Worm (Caenorhabditis elegans): ENCODE data around the gene mstr-2.
A peak's percentile ranks its signal among the peaks of the same experiment; 100 is the strongest.

Gene mstr-2

ce11 chrIII:4468812-4469211 lies at the start of gene mstr-2:
Gene mstr-2 (plus strand): TSS chrIII:4469112.
- TF ChIP-seq ceh-88 (GFP tag; IDR thresholded peaks at IDR 0.05) (no peak), ces-1 (GFP tag; optimal IDR thresholded peaks at IDR 0.05) (no peak), skn-1 (tag; optimal IDR thresholded peaks at IDR 0.05) (no peak), hlh-17 (GFP tag; optimal IDR thresholded peaks at IDR 0.05; ENCODE audit: borderline replicate concordance) (no peak), hlh-4 (tag; optimal IDR thresholded peaks at IDR 0.05) (no peak), C34B4.2 (tag; optimal IDR thresholded peaks at IDR 0.05) (no peak), fkh-10 (GFP tag; optimal IDR thresholded peaks at IDR 0.05) (no peak), nhr-85 (tag) (no peak), nhr-71 (tag; optimal IDR thresholded peaks at IDR 0.05) (no peak), swsn-7 (tag; optimal IDR thresholded peaks at IDR 0.05) (no peak), snpc-4 (tag; optimal IDR thresholded peaks at IDR 0.05) (no peak), zip-4 (GFP tag; optimal IDR thresholded peaks at IDR 0.05) (no peak), dsc-1 (tag; optimal IDR thresholded peaks at IDR 0.05) (no peak), F16B12.6 (tag; optimal IDR thresholded peaks at IDR 0.05) (no peak), pax-3 (tag; optimal IDR thresholded peaks at IDR 0.05) (no peak), ztf-11 (tag; optimal IDR thresholded peaks at IDR 0.05) (no peak), ceh-63 (GFP tag; optimal IDR thresholded peaks at IDR 0.05) (no peak), Y116A8C.19 (tag; optimal IDR thresholded peaks at IDR 0.05; ENCODE audit: borderline replicate concordance) (no peak)

- peak; percentile 40 for TF ChIP-seq dsc-1 (tag; optimal IDR thresholded peaks at IDR 0.05)
- TF ChIP-seq tbx-2 (tag; optimal IDR thresholded peaks at IDR 0.05), result peak; percentile 53
- TF ChIP-seq grh-1 (GFP tag; IDR thresholded peaks at IDR 0.05), result no peak
- TF ChIP-seq hpl-2 (GFP tag; optimal IDR thresholded peaks at IDR 0.05), result no peak
- TF ChIP-seq ztf-11 (tag; optimal IDR thresholded peaks at IDR 0.05), result peak in 1 of 2 experiments; percentile 28
- TF ChIP-seq vab-15 (tag; optimal IDR thresholded peaks at IDR 0.05), result no peak
- no peak for TF ChIP-seq unc-62 (GFP tag; optimal IDR thresholded peaks at IDR 0.05)
- TF ChIP-seq ztf-4 (tag; optimal IDR thresholded peaks at IDR 0.05), result no peak
- peak; percentile 39; the same call in 1 of the 2 replicates for TF ChIP-seq isw-1 (GFP tag; IDR thresholded peaks at IDR 0.05)
- TF ChIP-seq rnt-1 (tag; optimal IDR thresholded peaks at IDR 0.05), result peak; percentile 78
- TF ChIP-seq nhr-77 (tag; optimal IDR thresholded peaks at IDR 0.05), result peak; percentile 24
- TF ChIP-seq fkh-4 (tag; optimal IDR thresholded peaks at IDR 0.05; ENCODE audit: borderline replicate concordance), result no peak
- peak; percentile 55 for TF ChIP-seq nhr-90 (tag; optimal IDR thresholded peaks at IDR 0.05; ENCODE audit: poor library complexity)
- no peak for TF ChIP-seq nhr-12 (tag; optimal IDR thresholded peaks at IDR 0.05)
- peak; percentile 78 for TF ChIP-seq nhr-71 (tag; optimal IDR thresholded peaks at IDR 0.05)
- no peak for TF ChIP-seq efl-3 (GFP tag; optimal IDR thresholded peaks at IDR 0.05)
- TF ChIP-seq snpc-4 (tag; optimal IDR thresholded peaks at IDR 0.05), result peak; percentile 44
- no peak for TF ChIP-seq nhr-28 (tag; optimal IDR thresholded peaks at IDR 0.05)
- peak; percentile 30 for TF ChIP-seq fkh-8 (tag; optimal IDR thresholded peaks at IDR 0.05)
- TF ChIP-seq pax-3 (tag; optimal IDR thresholded peaks at IDR 0.05), result no peak
- TF ChIP-seq skn-1 (tag; optimal IDR thresholded peaks at IDR 0.05), result no peak
- TF ChIP-seq mdl-1 (tag; optimal IDR thresholded peaks at IDR 0.05), result peak in 1 of 2 experiments; percentile 41
- no peak for TF ChIP-seq egl-13 (tag; optimal IDR thresholded peaks at IDR 0.05)
- no peak for TF ChIP-seq ceh-8 (GFP tag; optimal IDR thresholded peaks at IDR 0.05)
- TF ChIP-seq aly-2 (tag; optimal IDR thresholded peaks at IDR 0.05), result no peak
- TF ChIP-seq ceh-63 (GFP tag; optimal IDR thresholded peaks at IDR 0.05), result no peak
- peak; percentile 86 to 91 (median 90) for TF ChIP-seq dpl-1 (GFP tag; optimal IDR thresholded peaks at IDR 0.05)
- TF ChIP-seq sox-4 (tag; optimal IDR thresholded peaks at IDR 0.05), result peak; percentile 42
- TF ChIP-seq lin-15B (tag; optimal IDR thresholded peaks at IDR 0.05), result peak; percentile 62
- TF ChIP-seq pqm-1 (tag; optimal IDR thresholded peaks at IDR 0.05), result no peak
- peak; percentile 96 for TF ChIP-seq F16B12.6 (tag; optimal IDR thresholded peaks at IDR 0.05)
- peak; percentile 74 to 78 for TF ChIP-seq lsy-2 (tag; optimal IDR thresholded peaks at IDR 0.05)
- TF ChIP-seq nhr-47 (tag; optimal IDR thresholded peaks at IDR 0.05), result peak; percentile 73
- TF ChIP-seq mep-1 (tag; optimal IDR thresholded peaks at IDR 0.05), result peak; percentile 59
- peak; percentile 66 to 91 for TF ChIP-seq efl-1 (optimal IDR thresholded peaks at IDR 0.05)
- peak; percentile 90 to 99 for TF ChIP-seq efl-1 (GFP tag; optimal IDR thresholded peaks at IDR 0.05 in 1 of 2)
- TF ChIP-seq irx-1 (tag; optimal IDR thresholded peaks at IDR 0.05), result peak; percentile 42
- peak; percentile 51 for TF ChIP-seq blmp-1 (tag; optimal IDR thresholded peaks at IDR 0.05)
- no peak for TF ChIP-seq nhr-11 (tag; optimal IDR thresholded peaks at IDR 0.05)
Observed at ce11 chrIII:4419117-4419978, 49.6 kb upstream of the mstr-2 start, which contains the start of the genes R07E5.7 and cku-80. Gene R07E5.7 (minus strand): TSS chrIII:4419167. Gene cku-80 (plus strand): TSS chrIII:4419848.

Data from whole organism, L1 larva.